Worm (Caenorhabditis elegans): Measurements from ENCODE around the gene C05D12.1.

Gene C05D12.1

DNA sequence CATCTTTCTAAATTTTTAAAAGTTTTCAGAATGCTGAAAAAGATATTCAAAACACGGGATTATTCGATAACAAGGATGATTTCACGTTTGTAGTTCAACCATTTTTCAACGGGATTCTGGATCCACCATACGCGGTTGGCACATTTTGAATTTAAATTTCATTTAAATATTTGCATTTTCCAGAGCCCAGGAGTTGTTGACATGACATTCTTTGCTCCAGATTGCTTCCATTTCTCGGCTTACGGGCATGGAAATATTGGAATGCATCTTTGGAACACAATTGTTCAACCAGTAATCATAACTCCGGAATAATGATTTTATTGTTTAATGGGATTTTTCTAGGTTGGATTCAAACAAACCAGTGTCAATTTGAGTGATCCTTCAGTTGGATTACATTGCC lies 35.3 kb upstream of the C05D12.1 start:
- TF ChIP-seq npax-4 (tag; optimal IDR thresholded peaks at IDR 0.05) (no peak), pag-3 (tag; optimal IDR thresholded peaks at IDR 0.05; ENCODE audit: borderline replicate concordance) (no peak), unc-86 (tag; optimal IDR thresholded peaks at IDR 0.05) (no peak), ama-1 (optimal IDR thresholded peaks at IDR 0.05) (no peak), syd-9 (tag; optimal IDR thresholded peaks at IDR 0.05) (no peak), ceh-24 (tag; optimal IDR thresholded peaks at IDR 0.05) (no peak), zip-5 (tag; optimal IDR thresholded peaks at IDR 0.05) (no peak), dve-1 (tag; optimal IDR thresholded peaks at IDR 0.05) (no peak), unc-3 (GFP tag; conservative IDR thresholded peaks at IDR 0.05) (no peak), unc-3 (tag; optimal IDR thresholded peaks at IDR 0.05) (no peak), nfya-1 (tag; optimal IDR thresholded peaks at IDR 0.05) (no peak)

DNA sequence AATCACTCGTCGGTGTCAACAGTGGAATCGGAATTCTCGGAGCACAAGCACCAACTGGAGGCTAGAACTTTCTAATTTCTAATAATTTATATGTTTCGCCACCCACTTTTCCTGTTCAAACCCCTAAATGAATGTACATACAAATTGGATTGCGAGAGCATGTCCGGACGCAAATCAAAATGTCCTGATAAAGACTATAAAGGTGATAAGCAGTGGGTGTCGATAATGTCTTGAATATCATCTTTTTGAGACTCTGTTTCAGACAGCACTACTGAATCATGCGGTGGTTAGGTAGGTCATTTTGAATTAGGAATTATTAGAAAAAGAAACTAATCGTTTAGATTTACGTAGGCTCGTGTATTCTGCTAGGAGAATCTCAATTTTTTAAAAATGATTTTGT lies 33.2 kb upstream of the C05D12.1 start, which contains the start of gene W02B12.1:
W02B12.1 (plus strand) TSS at position 269 of the 400 bp plus-strand sequence.
- no peak for TF ChIP-seq pha-4 (tag; optimal IDR thresholded peaks at IDR 0.05)
- peak; percentile 40 for TF ChIP-seq elt-2 (tag; optimal IDR thresholded peaks at IDR 0.05)

DNA sequence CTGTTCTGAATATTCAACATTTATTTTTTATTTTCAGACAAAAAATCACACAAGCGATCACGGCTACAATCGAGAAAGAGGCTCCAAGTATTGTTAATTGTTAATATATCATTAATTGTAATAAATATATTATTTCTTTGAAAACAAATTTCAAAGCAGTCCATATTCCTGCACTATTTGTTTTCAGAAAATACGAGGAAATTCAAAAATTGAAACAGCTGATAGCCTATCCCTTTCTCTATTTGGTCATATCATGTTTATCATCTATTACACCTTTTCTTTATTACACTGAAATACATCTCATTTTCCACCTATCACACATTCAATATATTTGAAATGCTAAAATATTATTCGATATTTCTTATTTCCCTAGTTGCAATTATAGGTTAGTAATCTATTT lies 29.4 kb upstream of the C05D12.1 start, which contains the start of gene W02B12.13:
W02B12.13 (plus strand) TSS at position 301 of the 400 bp plus-strand sequence.
- no peak for TF ChIP-seq fkh-6 (tag; optimal IDR thresholded peaks at IDR 0.05)
- no peak for TF ChIP-seq nhr-11 (tag; optimal IDR thresholded peaks at IDR 0.05)
- TF ChIP-seq hlh-6 (tag; optimal IDR thresholded peaks at IDR 0.05) = no peak
- TF ChIP-seq ztf-16 (tag; optimal IDR thresholded peaks at IDR 0.05) = no peak
- no peak for TF ChIP-seq elt-4 (tag; optimal IDR thresholded peaks at IDR 0.05)
- no peak for TF ChIP-seq ceh-48 (tag; optimal IDR thresholded peaks at IDR 0.05)
- TF ChIP-seq odd-2 (tag; optimal IDR thresholded peaks at IDR 0.05) = no peak
- no peak for TF ChIP-seq pha-4 (tag; optimal IDR thresholded peaks at IDR 0.05)
- no peak for TF ChIP-seq K09A11.1 (tag; optimal IDR thresholded peaks at IDR 0.05; ENCODE audit: insufficient read depth)
- TF ChIP-seq sox-2 (GFP tag; IDR thresholded peaks at IDR 0.05) = no peak
- no peak for TF ChIP-seq ceh-22 (tag; optimal IDR thresholded peaks at IDR 0.05)
- TF ChIP-seq ahr-1 (tag; optimal IDR thresholded peaks at IDR 0.05) = no peak
- TF ChIP-seq fkh-10 (GFP tag; optimal IDR thresholded peaks at IDR 0.05) = no peak
- TF ChIP-seq K02D7.2 (tag; optimal IDR thresholded peaks at IDR 0.05) = no peak
- TF ChIP-seq ceh-34 (tag; optimal IDR thresholded peaks at IDR 0.05) = no peak
- no peak for TF ChIP-seq ets-4 (tag; optimal IDR thresholded peaks at IDR 0.05)
- no peak for TF ChIP-seq hlh-30 (tag; optimal IDR thresholded peaks at IDR 0.05; ENCODE audit: insufficient read depth)

DNA sequence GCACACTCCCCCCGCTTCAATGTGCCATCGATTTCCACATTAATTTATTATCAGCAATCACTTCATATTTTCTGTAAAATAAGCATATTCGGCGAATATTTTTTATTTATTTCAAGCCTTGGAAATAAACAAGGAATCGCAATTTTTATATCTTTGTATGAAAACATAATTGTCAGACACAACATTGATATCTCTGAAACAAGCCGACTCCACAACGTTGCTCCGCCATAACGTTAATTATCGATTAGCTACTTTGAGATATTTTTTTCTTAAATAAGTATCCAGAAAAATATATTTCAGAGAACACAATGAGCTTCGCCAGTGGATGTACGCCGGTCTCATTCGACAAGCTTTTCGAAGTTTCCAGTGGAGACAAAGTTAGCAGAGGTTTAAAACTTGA lies 28.3 kb upstream of the C05D12.1 start, which contains the start of gene adbp-1:
adbp-1 (plus strand) TSS at position 301 of the 400 bp plus-strand sequence.
- TF ChIP-seq fkh-10 (GFP tag; optimal IDR thresholded peaks at IDR 0.05) (no peak), hlh-6 (tag; optimal IDR thresholded peaks at IDR 0.05) (no peak), odd-2 (tag; optimal IDR thresholded peaks at IDR 0.05) (no peak), ztf-16 (tag; optimal IDR thresholded peaks at IDR 0.05) (no peak), npax-4 (tag; optimal IDR thresholded peaks at IDR 0.05) (no peak), T23F11.4 (GFP tag; optimal IDR thresholded peaks at IDR 0.05) (no peak), F13H6.1 (tag; optimal IDR thresholded peaks at IDR 0.05) (no peak), K09A11.1 (tag; optimal IDR thresholded peaks at IDR 0.05; ENCODE audit: insufficient read depth) (no peak), elt-4 (tag; optimal IDR thresholded peaks at IDR 0.05) (no peak), ceh-45 (GFP tag; IDR thresholded peaks at IDR 0.05) (no peak), eyg-1 (tag; optimal IDR thresholded peaks at IDR 0.05) (no peak), che-1 (tag; optimal IDR thresholded peaks at IDR 0.05) (no peak), ceh-14 (tag; optimal IDR thresholded peaks at IDR 0.05) (no peak), pha-4 (tag; optimal IDR thresholded peaks at IDR 0.05) (no peak), ceh-48 (tag; optimal IDR thresholded peaks at IDR 0.05) (no peak), lin-11 (tag; optimal IDR thresholded peaks at IDR 0.05) (no peak), pqm-1 (tag; optimal IDR thresholded peaks at IDR 0.05) (no peak)
